Fruit fly (Drosophila melanogaster): Measurements from ENCODE around the gene CG32536.

CG32536 gene

dm6 chrX:19281271-19281670 lies 4.6 kb upstream of the CG32536 start (continued):
- TF ChIP-seq zf30C (GFP tag; optimal IDR thresholded peaks at IDR 0.05) (peak; percentile 66), CG10565 (GFP tag; optimal IDR thresholded peaks at IDR 0.05) (no peak), CG6683 (GFP tag; optimal IDR thresholded peaks at IDR 0.05) (no peak), fd3F (GFP tag; optimal IDR thresholded peaks at IDR 0.05) (no peak), CG12104 (GFP tag; optimal IDR thresholded peaks at IDR 0.05) (no peak), CG6175 (GFP tag; IDR thresholded peaks at IDR 0.05) (no peak), CG6272 (GFP tag; IDR thresholded peaks at IDR 0.05) (no peak), wor (GFP tag; IDR thresholded peaks at IDR 0.05) (no peak), ab (GFP tag; optimal IDR thresholded peaks at IDR 0.05) (no peak), insv (GFP tag; optimal IDR thresholded peaks at IDR 0.05) (no peak), CG9437 (GFP tag; optimal IDR thresholded peaks at IDR 0.05) (no peak), BtbVII (GFP tag; optimal IDR thresholded peaks at IDR 0.05) (peak; percentile 52), CG4854 (GFP tag; optimal IDR thresholded peaks at IDR 0.05) (no peak), tll (GFP tag; optimal IDR thresholded peaks at IDR 0.05) (no peak), CG13894 (tag; optimal IDR thresholded peaks at IDR 0.05) (no peak), CG14710 (tag; optimal IDR thresholded peaks at IDR 0.05) (no peak), cato (GFP tag; optimal IDR thresholded peaks at IDR 0.05; ENCODE audit: borderline replicate concordance) (no peak), CG13296 (GFP tag; optimal IDR thresholded peaks at IDR 0.05) (no peak), stwl (tag; optimal IDR thresholded peaks at IDR 0.05) (no peak), dm (GFP tag; optimal IDR thresholded peaks at IDR 0.05) (no peak), CG8944 (GFP tag; optimal IDR thresholded peaks at IDR 0.05) (no peak), CG2875 (GFP tag; optimal IDR thresholded peaks at IDR 0.05) (no peak), jigr1 (GFP tag; IDR thresholded peaks at IDR 0.05) (no peak), trem (tag; optimal IDR thresholded peaks at IDR 0.05) (no peak), CG34422 (GFP tag; IDR thresholded peaks at IDR 0.05) (no peak), Dref (GFP tag; IDR thresholded peaks at IDR 0.05) (no peak), CG18011 (GFP tag; optimal IDR thresholded peaks at IDR 0.05) (no peak), slou (GFP tag; optimal IDR thresholded peaks at IDR 0.05) (no peak), gce (GFP tag; IDR thresholded peaks at IDR 0.05) (no peak), CG10431 (GFP tag; optimal IDR thresholded peaks at IDR 0.05) (no peak), CG4730 (GFP tag; IDR thresholded peaks at IDR 0.05) (no peak), E2f2 (GFP tag; IDR thresholded peaks at IDR 0.05) (no peak), Nf-YC (tag; optimal IDR thresholded peaks at IDR 0.05) (no peak), slp2 (GFP tag; optimal IDR thresholded peaks at IDR 0.05) (no peak), CG15479 (GFP tag; optimal IDR thresholded peaks at IDR 0.05) (no peak), wdn (GFP tag; IDR thresholded peaks at IDR 0.05) (0 out of 2 replicates have a peak, but pooled peaks have one; percentile 31), CG2120 (GFP tag; optimal IDR thresholded peaks at IDR 0.05) (peak; percentile 44), ara (GFP tag; IDR thresholded peaks at IDR 0.05) (no peak), HLH54F (GFP tag; optimal IDR thresholded peaks at IDR 0.05) (no peak), phol (tag; optimal IDR thresholded peaks at IDR 0.05) (peak; percentile 31), abd-A (tag; optimal IDR thresholded peaks at IDR 0.05) (no peak), CG7987 (GFP tag; optimal IDR thresholded peaks at IDR 0.05) (no peak), btn (GFP tag; optimal IDR thresholded peaks at IDR 0.05) (no peak), trh (GFP tag; optimal IDR thresholded peaks at IDR 0.05) (no peak), Hr51 (GFP tag; optimal IDR thresholded peaks at IDR 0.05) (peak in 1 of 2 experiments; percentile 41), fd96Cb (tag; optimal IDR thresholded peaks at IDR 0.05) (peak; percentile 8), CG6654 (GFP tag; optimal IDR thresholded peaks at IDR 0.05) (no peak), H15 (GFP tag; IDR thresholded peaks at IDR 0.05) (no peak), Ptx1 (GFP tag; IDR thresholded peaks at IDR 0.05) (no peak), danr (GFP tag; IDR thresholded peaks at IDR 0.05) (no peak), pnt (GFP tag; optimal IDR thresholded peaks at IDR 0.05) (no peak), HmgD (GFP tag; optimal IDR thresholded peaks at IDR 0.05) (no peak)

Measured in whole organism, embryonic.